Worm (Caenorhabditis elegans): Measurements from ENCODE around the gene dnj-1.
A peak's percentile ranks its signal among the peaks of the same experiment; 100 is the strongest.

Gene dnj-1

ce11 chrIV:11307770-11308169 is 8.9 kb downstream of the dnj-1 start:
- TF ChIP-seq nhr-237 (tag; optimal IDR thresholded peaks at IDR 0.05) (no peak), lin-32 (GFP tag; optimal IDR thresholded peaks at IDR 0.05) (no peak), elt-1 (tag; optimal IDR thresholded peaks at IDR 0.05; ENCODE audit: borderline replicate concordance, insufficient read depth) (no peak), mep-1 (tag; optimal IDR thresholded peaks at IDR 0.05) (no peak)

ce11 chrIV:11310624-11311023 is 11.8 kb downstream of the dnj-1 start, which contains the start of gene znf-207:
Gene znf-207 (plus strand): TSS chrIV:11310972.
- TF ChIP-seq tbx-8 (GFP tag; optimal IDR thresholded peaks at IDR 0.05) = no peak
- no peak for TF ChIP-seq mab-5 (tag; optimal IDR thresholded peaks at IDR 0.05)
- no peak for TF ChIP-seq nhr-12 (tag; optimal IDR thresholded peaks at IDR 0.05)
- peak; percentile 45 for TF ChIP-seq unc-120 (tag; optimal IDR thresholded peaks at IDR 0.05; ENCODE audit: poor library complexity, severe bottlenecking)
- no peak for TF ChIP-seq bed-3 (GFP tag; optimal IDR thresholded peaks at IDR 0.05)
- TF ChIP-seq lsy-2 (tag; optimal IDR thresholded peaks at IDR 0.05) = peak; percentile 26
- TF ChIP-seq cnd-1 (tag; optimal IDR thresholded peaks at IDR 0.05) = peak; percentile 45
- TF ChIP-seq ceh-39 (tag; optimal IDR thresholded peaks at IDR 0.05) = no peak
- TF ChIP-seq nhr-237 (tag; optimal IDR thresholded peaks at IDR 0.05) = peak; percentile 16
- no peak for TF ChIP-seq elt-3 (tag; optimal IDR thresholded peaks at IDR 0.05)
- no peak for TF ChIP-seq hlh-1 (tag; optimal IDR thresholded peaks at IDR 0.05)
- peak; percentile 25 for TF ChIP-seq pha-4 (tag; optimal IDR thresholded peaks at IDR 0.05)
- TF ChIP-seq zip-8 (tag; optimal IDR thresholded peaks at IDR 0.05) = no peak
- peak; percentile 5 for TF ChIP-seq flh-1 (GFP tag; optimal IDR thresholded peaks at IDR 0.05)
- no peak for TF ChIP-seq nhr-28 (tag; optimal IDR thresholded peaks at IDR 0.05)
- TF ChIP-seq ces-1 (GFP tag; optimal IDR thresholded peaks at IDR 0.05) = peak; percentile 95
- peak; percentile 29 for TF ChIP-seq ceh-43 (GFP tag; optimal IDR thresholded peaks at IDR 0.05)
- no peak for TF ChIP-seq nhr-76 (tag; optimal IDR thresholded peaks at IDR 0.05)
- peak; percentile 76 for TF ChIP-seq sptf-1 (tag; optimal IDR thresholded peaks at IDR 0.05)
- TF ChIP-seq snpc-4 (tag; optimal IDR thresholded peaks at IDR 0.05) = no peak
- peak; percentile 48 for TF ChIP-seq mls-2 (tag; optimal IDR thresholded peaks at IDR 0.05)
- TF ChIP-seq mep-1 (tag; optimal IDR thresholded peaks at IDR 0.05) = peak; percentile 47
- peak; percentile 44 for TF ChIP-seq drap-1 (GFP tag; optimal IDR thresholded peaks at IDR 0.05)
- peak; percentile 47 for TF ChIP-seq ztf-11 (tag; optimal IDR thresholded peaks at IDR 0.05)
- peak; percentile 28 for TF ChIP-seq lin-13 (tag; optimal IDR thresholded peaks at IDR 0.05)
- no peak for TF ChIP-seq ham-2 (GFP tag; optimal IDR thresholded peaks at IDR 0.05)
- no peak for TF ChIP-seq unc-62 (GFP tag; optimal IDR thresholded peaks at IDR 0.05)
- no peak for TF ChIP-seq blmp-1 (tag; optimal IDR thresholded peaks at IDR 0.05)
- no peak for TF ChIP-seq nhr-2 (tag; optimal IDR thresholded peaks at IDR 0.05)
- no peak for TF ChIP-seq ceh-83 (GFP tag; optimal IDR thresholded peaks at IDR 0.05)
- TF ChIP-seq elt-1 (tag; optimal IDR thresholded peaks at IDR 0.05; ENCODE audit: borderline replicate concordance, insufficient read depth) = peak; percentile 20
- TF ChIP-seq lin-32 (GFP tag; optimal IDR thresholded peaks at IDR 0.05) = peak; percentile 9
- no peak for TF ChIP-seq sem-2 (GFP tag; optimal IDR thresholded peaks at IDR 0.05)
- TF ChIP-seq M03D4.4 (tag; optimal IDR thresholded peaks at IDR 0.05) = peak; percentile 49
- TF ChIP-seq unc-39 (tag; optimal IDR thresholded peaks at IDR 0.05) = no peak

ce11 chrIV:11311484-11311883 is 12.6 kb downstream of the dnj-1 start:
- TF ChIP-seq lin-32 (GFP tag; optimal IDR thresholded peaks at IDR 0.05) (peak; percentile 38), sptf-1 (tag; optimal IDR thresholded peaks at IDR 0.05) (peak; percentile 21), unc-62 (GFP tag; optimal IDR thresholded peaks at IDR 0.05) (no peak), mls-2 (tag; optimal IDR thresholded peaks at IDR 0.05) (no peak)

ce11 chrIV:11313880-11314279 is 15.0 kb downstream of the dnj-1 start, which contains the start of gene dnj-2:
Gene dnj-2 (minus strand): TSS chrIV:11313980.
- no peak for TF ChIP-seq ham-2 (GFP tag; optimal IDR thresholded peaks at IDR 0.05)

ce11 chrIV:11314885-11315284 is 16.0 kb downstream of the dnj-1 start, which contains the start of the genes B0035.3, B0035.22 and pfd-4:
Gene B0035.3 (minus strand): TSS chrIV:11314998.
Gene B0035.22 (plus strand): TSS chrIV:11315153.
Gene pfd-4 (plus strand): TSS chrIV:11315207.
- no peak for TF ChIP-seq lin-13 (tag; optimal IDR thresholded peaks at IDR 0.05)
- TF ChIP-seq ces-1 (GFP tag; optimal IDR thresholded peaks at IDR 0.05) = peak; percentile 39
- TF ChIP-seq ztf-11 (tag; optimal IDR thresholded peaks at IDR 0.05) = no peak

Data from whole organism, mixed stage, embryonic.